Worm (Caenorhabditis elegans) whole organism, L4 larva: ENCODE data around the gene F01D5.8.

Experiments
- D1046.2 ChIP-seq: fragments of 200-800 bp; sonication (Bioruptor generic); IDR thresholded peaks from 2 replicates; pipeline ENCODE4 v1.3.6; 2022; ENCODE audit warnings: missing genetic modification characterization, missing compliant biosample characterization
- F10B5.3 ChIP-seq: sonication (generic microtip); optimal IDR thresholded peaks from 2 replicates; lab custom pipeline; 2016; ENCODE audit warnings: mild to moderate bottlenecking, missing genetic modification characterization, missing compliant biosample characterization
- R02D3.7 ChIP-seq: fragments of 150-350 bp; sonication (generic microtip); optimal IDR thresholded peaks from 3 replicates; lab custom pipeline; 2014; ENCODE audit warnings: missing biosample characterization, missing genetic modification characterization
- Y75B8A.6 ChIP-seq: fragments of 200-800 bp; sonication (Bioruptor generic); IDR thresholded peaks from 2 replicates; pipeline ENCODE4 v1.3.6; 2022; ENCODE audit warnings: missing genetic modification reagents, missing genetic modification characterization, missing compliant biosample characterization
- ZK337.2 ChIP-seq: fragments of 200-800 bp; sonication (Bioruptor generic); IDR thresholded peaks from 2 replicates; pipeline ENCODE4 v1.3.6; 2022; ENCODE audit warnings: missing genetic modification reagents, missing genetic modification characterization, missing compliant biosample characterization
- attf-4 ChIP-seq: sonication (generic microtip); optimal IDR thresholded peaks from 3 replicates; lab custom pipeline; 2017; ENCODE audit warnings: missing biosample characterization, missing genetic modification characterization
- ceh-20 ChIP-seq: fragments of 200-800 bp; sonication (Bioruptor generic); IDR thresholded peaks from 2 replicates; pipeline ENCODE4 v1.3.6; 2022; ENCODE audit warnings: missing genetic modification reagents, missing genetic modification characterization, missing compliant biosample characterization
- ceh-32 ChIP-seq: sonication (generic microtip); optimal IDR thresholded peaks from 2 replicates; lab custom pipeline; 2016; ENCODE audit warnings: mild to moderate bottlenecking, missing genetic modification characterization, missing compliant biosample characterization; ENCODE audit not compliant: poor library complexity
- ces-1 ChIP-seq: fragments of 150-350 bp; sonication (generic microtip); optimal IDR thresholded peaks from 4 replicates; lab custom pipeline; 2014; ENCODE audit warnings: missing biosample characterization, missing genetic modification reagents, missing genetic modification characterization
- daf-12 ChIP-seq: fragments of 150-350 bp; optimal IDR thresholded peaks from 2 replicates; lab custom pipeline; 2014; ENCODE audit warnings: missing biosample characterization, missing genetic modification reagents, missing genetic modification characterization
- daf-19 ChIP-seq: fragments of 200-800 bp; sonication (Bioruptor generic); conservative IDR thresholded peaks from 2 replicates; pipeline ENCODE4 v1.3.6; 2022; ENCODE audit warnings: missing genetic modification characterization, missing compliant biosample characterization
- daf-8 ChIP-seq: fragments of 200-800 bp; sonication (Bioruptor generic); IDR thresholded peaks from 2 replicates; pipeline ENCODE4 v1.3.6; 2022; ENCODE audit warnings: missing genetic modification characterization, missing compliant biosample characterization
- dmd-6 ChIP-seq: fragments of 200-800 bp; sonication (Bioruptor generic); IDR thresholded peaks from 2 replicates; pipeline ENCODE4 v1.3.6; 2022; ENCODE audit warnings: missing genetic modification reagents, missing genetic modification characterization, missing compliant biosample characterization
- dmd-8 ChIP-seq: fragments of 200-800 bp; sonication (Bioruptor generic); IDR thresholded peaks from 2 replicates; pipeline ENCODE4 v1.3.6; 2022; ENCODE audit warnings: missing genetic modification characterization, missing compliant biosample characterization
- dmd-9 ChIP-seq: fragments of 200-800 bp; sonication (Bioruptor generic); IDR thresholded peaks from 2 replicates; pipeline ENCODE4 v1.3.6; 2022; ENCODE audit warnings: missing genetic modification reagents, missing genetic modification characterization, missing compliant biosample characterization
- dpl-1 ChIP-seq: fragments of 150-350 bp; optimal IDR thresholded peaks from 2 replicates; lab custom pipeline; 2014; ENCODE audit warnings: missing biosample characterization, missing genetic modification reagents, missing genetic modification characterization
- duxl-1 ChIP-seq: sonication (generic microtip); optimal IDR thresholded peaks from 2 replicates; lab custom pipeline; 2016; ENCODE audit warnings: mild to moderate bottlenecking, missing genetic modification characterization, moderate library complexity, missing compliant biosample characterization; ENCODE audit not compliant: poor library complexity
- egl-27 ChIP-seq: sonication (generic microtip); optimal IDR thresholded peaks from 3 replicates; lab custom pipeline; 2017; ENCODE audit warnings: missing biosample characterization, missing genetic modification reagents, missing genetic modification characterization
- egl-43 ChIP-seq: fragments of 200-800 bp; sonication (Bioruptor generic); IDR thresholded peaks from 2 replicates; pipeline ENCODE4 v1.3.6; 2022; ENCODE audit warnings: missing genetic modification reagents, missing genetic modification characterization, missing compliant biosample characterization
- fkh-10 ChIP-seq: fragments of 150-350 bp; optimal IDR thresholded peaks from 2 replicates; lab custom pipeline; 2014; ENCODE audit warnings: missing biosample characterization, missing genetic modification reagents, missing genetic modification characterization
- gei-8 ChIP-seq: fragments of 200-800 bp; sonication (Bioruptor generic); optimal IDR thresholded peaks from 2 replicates; lab custom pipeline; 2018; ENCODE audit warnings: mild to moderate bottlenecking, missing genetic modification characterization, missing compliant biosample characterization
- hlh-30 ChIP-seq: sonication (generic microtip); optimal IDR thresholded peaks from 2 replicates; lab custom pipeline; 2017; ENCODE audit warnings: antibody characterized with exemption, mild to moderate bottlenecking, missing genetic modification characterization, missing compliant biosample characterization; ENCODE audit not compliant: insufficient read depth
- lin-1 ChIP-seq: fragments of 200-800 bp; sonication (Bioruptor generic); IDR thresholded peaks from 2 replicates; pipeline ENCODE4 v1.3.6; 2022; ENCODE audit warnings: missing genetic modification reagents, missing genetic modification characterization, missing compliant biosample characterization
- lin-13 ChIP-seq: fragments of 150-350 bp; optimal IDR thresholded peaks from 2 replicates; lab custom pipeline; 2014; ENCODE audit warnings: missing biosample characterization, missing genetic modification reagents, missing genetic modification characterization
- lin-29 ChIP-seq: fragments of 200-800 bp; sonication (Bioruptor generic); IDR thresholded peaks from 2 replicates; pipeline ENCODE4 v1.3.6; 2022; ENCODE audit warnings: missing genetic modification reagents, missing genetic modification characterization, missing compliant biosample characterization
- lin-39 ChIP-seq: fragments of 150-350 bp; optimal IDR thresholded peaks from 2 replicates; lab custom pipeline; 2014; ENCODE audit warnings: missing biosample characterization, missing genetic modification reagents, missing genetic modification characterization
- madf-5 ChIP-seq, 2 experiments: fragments of 200-800 bp; sonication (Bioruptor generic); IDR thresholded peaks; 2 replicates each; pipeline ENCODE4 v1.3.6; 2022; ENCODE audit warnings: missing compliant biosample characterization in 2 of 2, missing genetic modification characterization in 2 of 2
- mdt-29 ChIP-seq: fragments of 200-800 bp; sonication (Bioruptor generic); IDR thresholded peaks from 2 replicates; pipeline ENCODE4 v1.3.6; 2022; ENCODE audit warnings: missing genetic modification reagents, missing genetic modification characterization, missing compliant biosample characterization
- nhr-10 ChIP-seq: fragments of 150-350 bp; optimal IDR thresholded peaks from 2 replicates; lab custom pipeline; 2014; ENCODE audit warnings: missing biosample characterization, missing genetic modification characterization
- nhr-102 ChIP-seq: sonication (generic microtip); optimal IDR thresholded peaks from 2 replicates; lab custom pipeline; 2016; ENCODE audit warnings: mild to moderate bottlenecking, missing genetic modification characterization, moderate library complexity, missing compliant biosample characterization
- nhr-11 ChIP-seq: fragments of 150-350 bp; optimal IDR thresholded peaks from 2 replicates; lab custom pipeline; 2014; ENCODE audit warnings: missing biosample characterization, missing genetic modification characterization
- nhr-41 ChIP-seq: fragments of 200-800 bp; sonication (Bioruptor generic); IDR thresholded peaks from 2 replicates; pipeline ENCODE4 v1.3.6; 2022; ENCODE audit warnings: missing genetic modification reagents, missing genetic modification characterization, missing compliant biosample characterization
- nhr-48 ChIP-seq: sonication (generic microtip); optimal IDR thresholded peaks from 2 replicates; lab custom pipeline; 2016; ENCODE audit warnings: mild to moderate bottlenecking, missing genetic modification characterization, missing compliant biosample characterization
- nhr-6 ChIP-seq: fragments of 150-350 bp; optimal IDR thresholded peaks from 2 replicates; lab custom pipeline; 2014; ENCODE audit warnings: missing biosample characterization, missing genetic modification characterization
- pha-4 ChIP-seq, 2 experiments: fragments of 150-350 bp in 1 of 2; fragments of 200-800 bp in 1 of 2; sonication (Bioruptor generic) in 1 of 2; IDR thresholded peaks in 1 of 2; optimal IDR thresholded peaks in 1 of 2; 2 replicates each; pipeline versions ENCODE4 v1.3.6 to Lab custom; 2014 to 2022; ENCODE audit warnings: missing genetic modification characterization in 2 of 2, missing genetic modification reagents in 2 of 2, missing biosample characterization in 1 of 2, missing compliant biosample characterization in 1 of 2
- pqm-1 ChIP-seq: sonication (generic microtip); optimal IDR thresholded peaks from 2 replicates; lab custom pipeline; 2017; ENCODE audit warnings: missing biosample characterization, missing genetic modification characterization
- saeg-2 ChIP-seq: fragments of 200-800 bp; sonication (Bioruptor generic); IDR thresholded peaks from 2 replicates; pipeline ENCODE4 v1.3.6; 2022; ENCODE audit warnings: missing genetic modification reagents, missing genetic modification characterization, missing compliant biosample characterization
- sdz-12 ChIP-seq: fragments of 200-800 bp; sonication (Bioruptor generic); optimal IDR thresholded peaks from 2 replicates; lab custom pipeline; 2018; ENCODE audit warnings: mild to moderate bottlenecking, missing genetic modification characterization, missing compliant biosample characterization
- set-16 ChIP-seq: fragments of 200-800 bp; sonication (Bioruptor generic); IDR thresholded peaks from 2 replicates; pipeline ENCODE4 v1.3.6; 2022; ENCODE audit warnings: missing genetic modification reagents, missing genetic modification characterization, missing compliant biosample characterization
- spr-1 ChIP-seq: sonication (generic microtip); optimal IDR thresholded peaks from 2 replicates; lab custom pipeline; 2016; ENCODE audit warnings: mild to moderate bottlenecking, missing genetic modification characterization, missing compliant biosample characterization
- spr-3 ChIP-seq: fragments of 200-800 bp; sonication (Bioruptor generic); optimal IDR thresholded peaks from 2 replicates; lab custom pipeline; 2018; ENCODE audit warnings: mild to moderate bottlenecking, missing genetic modification characterization, missing compliant biosample characterization
- tra-1 ChIP-seq: fragments of 200-800 bp; sonication (Bioruptor generic); IDR thresholded peaks from 2 replicates; pipeline ENCODE4 v1.3.6; 2022; ENCODE audit warnings: missing genetic modification reagents, missing genetic modification characterization, missing compliant biosample characterization
- unc-130 ChIP-seq: sonication (generic microtip); optimal IDR thresholded peaks from 2 replicates; lab custom pipeline; 2016; ENCODE audit warnings: missing genetic modification reagents, missing genetic modification characterization, missing compliant biosample characterization
- unc-62 ChIP-seq, 3 experiments: fragments of 150-350 bp in 1 of 3; sonication (generic microtip); optimal IDR thresholded peaks in 2 of 3; peaks in 1 of 3; 1 replicate in 1 of 3; 2 replicates in 2 of 3; lab custom pipeline; 2014 to 2017; ENCODE audit warnings: missing biosample characterization in 3 of 3, missing genetic modification characterization in 3 of 3, missing genetic modification reagents in 3 of 3, missing genotype in 1 of 3
- zag-1 ChIP-seq: fragments of 150-350 bp; optimal IDR thresholded peaks from 2 replicates; lab custom pipeline; 2014; ENCODE audit warnings: missing biosample characterization, missing genetic modification characterization
- zfp-3 ChIP-seq: fragments of 200-800 bp; sonication (Bioruptor generic); conservative IDR thresholded peaks from 2 replicates; pipeline ENCODE4 v1.3.6; 2022; ENCODE audit warnings: missing genetic modification reagents, missing genetic modification characterization, missing compliant biosample characterization
- zip-11 ChIP-seq: fragments of 200-800 bp; sonication (Bioruptor generic); IDR thresholded peaks from 2 replicates; pipeline ENCODE4 v1.3.6; 2022; ENCODE audit warnings: missing genetic modification characterization, missing compliant biosample characterization
- zip-2 ChIP-seq: fragments of 150-350 bp; optimal IDR thresholded peaks from 2 replicates; lab custom pipeline; 2014; ENCODE audit warnings: missing biosample characterization, missing genetic modification characterization
- ztf-11 ChIP-seq: fragments of 150-350 bp; optimal IDR thresholded peaks from 2 replicates; lab custom pipeline; 2014; ENCODE audit warnings: missing biosample characterization, missing genetic modification characterization
- ztf-7 ChIP-seq: fragments of 150-350 bp; optimal IDR thresholded peaks from 2 replicates; lab custom pipeline; 2014; ENCODE audit warnings: missing biosample characterization, missing genetic modification characterization

The F01D5.8 gene

DNA sequence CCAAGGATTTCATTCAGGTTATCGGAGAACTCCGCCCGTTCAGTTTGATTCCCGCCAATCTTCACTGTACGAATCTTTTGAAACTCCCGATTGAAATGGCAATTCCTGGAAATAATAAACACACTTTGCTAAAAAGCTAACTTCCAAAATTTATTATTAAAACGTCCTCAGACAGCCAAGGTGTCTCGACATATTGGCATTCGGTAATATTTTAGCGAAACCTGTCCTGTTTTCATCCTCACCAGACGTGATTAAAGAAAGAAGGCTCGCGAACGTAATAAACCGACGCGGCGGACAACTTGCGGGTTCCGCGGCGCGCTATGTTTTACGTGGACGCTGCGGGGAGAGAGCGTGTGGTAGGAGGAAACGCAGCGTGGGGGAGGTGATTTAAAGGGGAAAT lies 7.7 kb downstream of the F01D5.8 start (continued):
- TF ChIP-seq gei-8 (GFP tag; lab: Kevin White, UChicago) (peak; percentile 45), fkh-10 (GFP tag; lab: Kevin White, UChicago) (no peak), mdt-29 (peak; percentile 79; the same call in 1 of the 2 replicates), ceh-20 (GFP tag; lab: Robert Waterston, UW) (peak; percentile 70; the same call in 1 of the 2 replicates), madf-5 (GFP tag; IDR thresholded peaks at IDR 0.05; lab: Robert Waterston, UW) (no peak), dmd-6 (GFP tag; lab: Robert Waterston, UW) (peak; percentile 78), spr-1 (tag; lab: Kevin White, UChicago) (peak; percentile 80), attf-4 (tag; lab: Kevin White, UChicago) (no peak), lin-1 (peak; percentile 53; the same call in 1 of the 2 replicates), nhr-48 (tag; lab: Kevin White, UChicago) (peak; percentile 74), daf-8 (GFP tag; lab: Robert Waterston, UW) (no peak), lin-29 (GFP tag; lab: Robert Waterston, UW) (no peak), pha-4 (GFP tag; IDR thresholded peaks at IDR 0.05; lab: Robert Waterston, UW) (peak; percentile 66), pha-4 (tag; optimal IDR thresholded peaks at IDR 0.05; lab: Kevin White, UChicago) (no peak), spr-3 (GFP tag; lab: Kevin White, UChicago) (peak; percentile 77), set-16 (GFP tag; lab: Robert Waterston, UW) (peak; percentile 53), dpl-1 (GFP tag; lab: Kevin White, UChicago) (peak; percentile 63), Y75B8A.6 (GFP tag; lab: Robert Waterston, UW) (no peak), nhr-102 (tag; lab: Kevin White, UChicago) (peak; percentile 78), zag-1 (tag; lab: Kevin White, UChicago) (no peak), sdz-12 (GFP tag; lab: Kevin White, UChicago) (peak; percentile 49), F10B5.3 (tag; lab: Kevin White, UChicago) (peak; percentile 80), ztf-11 (tag; lab: Kevin White, UChicago) (no peak), nhr-10 (tag; lab: Kevin White, UChicago) (no peak), dmd-8 (GFP tag; lab: Robert Waterston, UW) (no peak), unc-130 (GFP tag; lab: Kevin White, UChicago) (peak; percentile 71), tra-1 (GFP tag; lab: Robert Waterston, UW) (peak; percentile 8; the same call in 1 of the 2 replicates), ztf-7 (tag; lab: Kevin White, UChicago) (peak; percentile 75), unc-62 (GFP tag; optimal IDR thresholded peaks at IDR 0.05 in 1 of 2; lab: Kevin White, UChicago) (no peak), unc-62 (tag; optimal IDR thresholded peaks at IDR 0.05; lab: Kevin White, UChicago) (no peak), nhr-6 (tag; lab: Kevin White, UChicago) (peak; percentile 37), ces-1 (GFP tag; lab: Kevin White, UChicago) (no peak), hlh-30 (tag; lab: Kevin White, UChicago) (peak; percentile 81), daf-12 (tag; lab: Kevin White, UChicago) (no peak), ceh-32 (tag; lab: Kevin White, UChicago) (no peak), pqm-1 (tag; lab: Kevin White, UChicago) (peak; percentile 40), nhr-11 (tag; lab: Kevin White, UChicago) (peak; percentile 15), egl-27 (tag; lab: Kevin White, UChicago) (no peak), zip-11 (GFP tag; lab: Robert Waterston, UW) (no peak), ZK337.2 (GFP tag; lab: Robert Waterston, UW) (no peak), zip-2 (tag; lab: Kevin White, UChicago) (peak; percentile 56), egl-43 (GFP tag; lab: Robert Waterston, UW) (peak; percentile 81; the same call in 1 of the 2 replicates), duxl-1 (tag; lab: Kevin White, UChicago) (peak; percentile 84), saeg-2 (GFP tag; lab: Robert Waterston, UW) (0 out of 2 replicates have a peak, but pooled peaks have one; percentile 69), lin-13 (GFP tag; lab: Kevin White, UChicago) (peak; percentile 57), D1046.2 (GFP tag; lab: Robert Waterston, UW) (no peak; the same call in 1 of the 2 replicates), lin-39 (tag; lab: Kevin White, UChicago) (no peak), zfp-3 (GFP tag; lab: Robert Waterston, UW) (peak; percentile 64; the same call in 1 of the 2 replicates), nhr-41 (GFP tag; lab: Robert Waterston, UW) (no peak), R02D3.7 (no peak), daf-19 (GFP tag; lab: Robert Waterston, UW) (no peak), dmd-9 (no peak)
